Worm (Caenorhabditis elegans) whole organism, L4/young adult: Measurements from ENCODE around the gene Y116A8C.469.

Source experiments
- W03F9.2 ChIP-seq: fragments of 150-350 bp; optimal IDR thresholded peaks from 2 replicates; lab custom pipeline; 2014; ENCODE audit warnings: missing biosample characterization, missing genetic modification characterization
- dao-5 ChIP-seq: sonication (generic microtip); optimal IDR thresholded peaks from 2 replicates; lab custom pipeline; 2016; ENCODE audit warnings: missing genotype, missing genetic modification characterization, moderate library complexity, missing compliant biosample characterization
- him-1 ChIP-seq: sonication (generic microtip); optimal IDR thresholded peaks from 2 replicates; lab custom pipeline; 2016; ENCODE audit warnings: missing genotype, missing genetic modification reagents, missing genetic modification characterization, missing compliant biosample characterization

- TF ChIP-seq him-1 (no peak), W03F9.2 (tag; lab: Kevin White, UChicago) (no peak), dao-5 (tag; lab: Kevin White, UChicago) (no peak)
These were observed 32.0 kb upstream of the Y116A8C.469 start, which contains the start of gene rad-54.B for ce11 chrIV:16949767-16950166.
